Fruit fly (Drosophila melanogaster): ENCODE results near the gene CG10761.

DNA sequence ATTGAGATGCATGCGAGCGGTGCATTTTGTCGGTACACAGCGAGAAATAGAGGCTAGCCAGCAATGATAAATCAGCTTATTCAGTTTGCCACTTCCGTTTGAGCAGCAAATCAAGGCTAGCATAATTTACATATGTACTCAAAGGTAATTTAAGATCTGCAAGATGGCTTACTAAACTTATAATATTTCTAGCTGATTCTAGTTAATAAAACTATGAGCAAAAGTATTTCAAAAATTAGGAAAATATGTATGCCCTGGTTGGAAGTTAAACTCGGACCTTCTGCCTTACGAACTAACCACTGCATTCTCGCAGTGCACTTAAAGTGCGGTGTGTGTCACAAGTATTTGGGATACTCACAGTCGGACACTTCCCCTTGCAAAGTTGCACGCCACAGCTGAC is 39.8 kb downstream of the CG10761 start:
- TF ChIP-seq CTCF (optimal IDR thresholded peaks at IDR 0.05) (no peak), CG8478 (optimal IDR thresholded peaks at IDR 0.05) (no peak)
